Worm (Caenorhabditis elegans) whole organism, L3 larva: ENCODE measurements around the gene aat-4.

Experiments
- aly-2 ChIP-seq: fragments of 150-350 bp; optimal IDR thresholded peaks from 2 replicates; lab custom pipeline; 2014; ENCODE audit warnings: missing biosample characterization, missing genetic modification characterization
- ama-1 ChIP-seq: fragments of 150-350 bp; optimal IDR thresholded peaks from 2 replicates; lab custom pipeline; 2018
- elt-1 ChIP-seq: fragments of 150-350 bp; optimal IDR thresholded peaks from 2 replicates; lab custom pipeline; 2014; ENCODE audit warnings: missing biosample characterization, missing genetic modification characterization
- nhr-77 ChIP-seq: fragments of 150-350 bp; optimal IDR thresholded peaks from 2 replicates; lab custom pipeline; 2014; ENCODE audit warnings: missing biosample characterization, missing genetic modification characterization
- unc-62 ChIP-seq: fragments of 150-350 bp; sonication (generic microtip); optimal IDR thresholded peaks from 4 replicates; lab custom pipeline; 2014; ENCODE audit warnings: missing biosample characterization, missing genetic modification reagents, missing genetic modification characterization
- ztf-11 ChIP-seq: fragments of 150-350 bp; optimal IDR thresholded peaks from 2 replicates; lab custom pipeline; 2014; ENCODE audit warnings: missing biosample characterization, missing genetic modification characterization

- TF ChIP-seq ztf-11 (tag; lab: Kevin White, UChicago) (no peak), elt-1 (tag; lab: Kevin White, UChicago) (no peak), nhr-77 (no peak), unc-62 (no peak), aly-2 (no peak), ama-1 (no peak)
Measured at ce11 chrIV:6248486-6248885, 27.0 kb downstream of the aat-4 start, which contains the start of gene acox-3.
